Worm (Caenorhabditis elegans) whole organism, L4 larva: ENCODE results near the gene M106.3.
"Not testable (repeated sequence)": the region's sequence is repeated elsewhere in the genome, so short reads cannot be mapped to it uniquely, and the experiment has no call there.

Experiments
- F10B5.3 ChIP-seq: sonication (generic microtip); optimal IDR thresholded peaks from 2 replicates; lab custom pipeline; 2016; ENCODE audit warnings: mild to moderate bottlenecking, missing genetic modification characterization, missing compliant biosample characterization
- F26F4.8 ChIP-seq: fragments of 200-800 bp; sonication (Bioruptor generic); conservative IDR thresholded peaks from 2 replicates; pipeline ENCODE4 v1.3.6; 2022; ENCODE audit warnings: missing genetic modification characterization, missing compliant biosample characterization
- F37D6.2 ChIP-seq: sonication (generic microtip); optimal IDR thresholded peaks from 2 replicates; lab custom pipeline; 2016; ENCODE audit warnings: mild to moderate bottlenecking, missing genetic modification characterization, missing compliant biosample characterization
- T26A8.4 ChIP-seq: fragments of 200-800 bp; sonication (Bioruptor generic); IDR thresholded peaks from 2 replicates; pipeline ENCODE4 v1.3.6; 2022; ENCODE audit warnings: missing genetic modification characterization, missing compliant biosample characterization
- Y5F2A.4 ChIP-seq: fragments of 200-800 bp; sonication (Bioruptor generic); optimal IDR thresholded peaks from 2 replicates; lab custom pipeline; 2018; ENCODE audit warnings: mild to moderate bottlenecking, missing genetic modification characterization, missing compliant biosample characterization
- ZK337.2 ChIP-seq: fragments of 200-800 bp; sonication (Bioruptor generic); IDR thresholded peaks from 2 replicates; pipeline ENCODE4 v1.3.6; 2022; ENCODE audit warnings: missing genetic modification reagents, missing genetic modification characterization, missing compliant biosample characterization
- aly-2 ChIP-seq: sonication (generic microtip); optimal IDR thresholded peaks from 2 replicates; lab custom pipeline; 2018; ENCODE audit warnings: missing biosample characterization, missing genetic modification characterization
- ama-1 ChIP-seq: fragments of 150-350 bp; optimal IDR thresholded peaks from 2 replicates; lab custom pipeline; 2014; ENCODE audit warnings: inconsistent platforms, mixed read lengths
- cey-2 ChIP-seq: sonication (generic microtip); optimal IDR thresholded peaks from 3 replicates; lab custom pipeline; 2017; ENCODE audit warnings: missing genetic modification characterization, mild to moderate bottlenecking, missing compliant biosample characterization, antibody characterized with exemption, borderline replicate concordance; ENCODE audit not compliant: insufficient read depth
- daf-19 ChIP-seq: fragments of 200-800 bp; sonication (Bioruptor generic); conservative IDR thresholded peaks from 2 replicates; pipeline ENCODE4 v1.3.6; 2022; ENCODE audit warnings: missing genetic modification characterization, missing compliant biosample characterization
- dmd-6 ChIP-seq: fragments of 200-800 bp; sonication (Bioruptor generic); IDR thresholded peaks from 2 replicates; pipeline ENCODE4 v1.3.6; 2022; ENCODE audit warnings: missing genetic modification reagents, missing genetic modification characterization, missing compliant biosample characterization
- dpl-1 ChIP-seq: fragments of 150-350 bp; optimal IDR thresholded peaks from 2 replicates; lab custom pipeline; 2014; ENCODE audit warnings: missing biosample characterization, missing genetic modification reagents, missing genetic modification characterization
- duxl-1 ChIP-seq: sonication (generic microtip); optimal IDR thresholded peaks from 2 replicates; lab custom pipeline; 2016; ENCODE audit warnings: mild to moderate bottlenecking, missing genetic modification characterization, moderate library complexity, missing compliant biosample characterization; ENCODE audit not compliant: poor library complexity
- egl-43 ChIP-seq: fragments of 200-800 bp; sonication (Bioruptor generic); IDR thresholded peaks from 2 replicates; pipeline ENCODE4 v1.3.6; 2022; ENCODE audit warnings: missing genetic modification reagents, missing genetic modification characterization, missing compliant biosample characterization
- fkh-10 ChIP-seq: fragments of 150-350 bp; optimal IDR thresholded peaks from 2 replicates; lab custom pipeline; 2014; ENCODE audit warnings: missing biosample characterization, missing genetic modification reagents, missing genetic modification characterization
- fos-1 ChIP-seq: fragments of 150-350 bp; optimal IDR thresholded peaks from 2 replicates; lab custom pipeline; 2014; ENCODE audit warnings: missing biosample characterization, missing genetic modification characterization
- hlh-11 ChIP-seq: fragments of 200-800 bp; sonication (Bioruptor generic); optimal IDR thresholded peaks from 2 replicates; lab custom pipeline; 2018; ENCODE audit warnings: mild to moderate bottlenecking, missing genetic modification characterization, missing compliant biosample characterization
- lim-7 ChIP-seq: fragments of 200-800 bp; sonication (Bioruptor generic); IDR thresholded peaks from 2 replicates; pipeline ENCODE4 v1.3.6; 2022; ENCODE audit warnings: missing genetic modification characterization, missing compliant biosample characterization
- lin-15B ChIP-seq: fragments of 150-350 bp; sonication (generic microtip); optimal IDR thresholded peaks from 3 replicates; lab custom pipeline; 2014; ENCODE audit warnings: missing biosample characterization, missing genetic modification characterization
- lin-29 ChIP-seq: fragments of 200-800 bp; sonication (Bioruptor generic); IDR thresholded peaks from 2 replicates; pipeline ENCODE4 v1.3.6; 2022; ENCODE audit warnings: missing genetic modification reagents, missing genetic modification characterization, missing compliant biosample characterization
- lin-38 ChIP-seq: fragments of 200-800 bp; sonication (Bioruptor generic); IDR thresholded peaks from 2 replicates; pipeline ENCODE4 v1.3.6; 2022; ENCODE audit warnings: missing genetic modification reagents, missing genetic modification characterization, missing compliant biosample characterization
- lin-39 ChIP-seq: fragments of 150-350 bp; optimal IDR thresholded peaks from 2 replicates; lab custom pipeline; 2014; ENCODE audit warnings: missing biosample characterization, missing genetic modification reagents, missing genetic modification characterization
- madf-5 ChIP-seq, 2 experiments: fragments of 200-800 bp; sonication (Bioruptor generic); IDR thresholded peaks; 2 replicates each; pipeline ENCODE4 v1.3.6; 2022; ENCODE audit warnings: missing compliant biosample characterization in 2 of 2, missing genetic modification characterization in 2 of 2
- madf-9 ChIP-seq: fragments of 200-800 bp; sonication (Bioruptor generic); conservative IDR thresholded peaks from 2 replicates; pipeline ENCODE4 v1.3.6; 2022; ENCODE audit warnings: missing genetic modification reagents, missing genetic modification characterization, missing compliant biosample characterization
- mes-2 ChIP-seq: sonication (generic microtip); optimal IDR thresholded peaks from 2 replicates; lab custom pipeline; 2016; ENCODE audit warnings: missing genotype, mild to moderate bottlenecking, missing genetic modification characterization, missing compliant biosample characterization; ENCODE audit not compliant: poor library complexity, severe bottlenecking
- nhr-102 ChIP-seq: sonication (generic microtip); optimal IDR thresholded peaks from 2 replicates; lab custom pipeline; 2016; ENCODE audit warnings: mild to moderate bottlenecking, missing genetic modification characterization, moderate library complexity, missing compliant biosample characterization
- nhr-11 ChIP-seq: fragments of 150-350 bp; optimal IDR thresholded peaks from 2 replicates; lab custom pipeline; 2014; ENCODE audit warnings: missing biosample characterization, missing genetic modification characterization
- nhr-111 ChIP-seq: fragments of 200-800 bp; sonication (Bioruptor generic); optimal IDR thresholded peaks from 2 replicates; lab custom pipeline; 2018; ENCODE audit warnings: mild to moderate bottlenecking, missing genetic modification characterization, missing compliant biosample characterization
- nhr-48 ChIP-seq: sonication (generic microtip); optimal IDR thresholded peaks from 2 replicates; lab custom pipeline; 2016; ENCODE audit warnings: mild to moderate bottlenecking, missing genetic modification characterization, missing compliant biosample characterization
- nhr-76 ChIP-seq: fragments of 150-350 bp; optimal IDR thresholded peaks from 2 replicates; lab custom pipeline; 2014; ENCODE audit warnings: missing biosample characterization, missing genetic modification characterization
- nhr-77 ChIP-seq: fragments of 150-350 bp; optimal IDR thresholded peaks from 2 replicates; lab custom pipeline; 2014; ENCODE audit warnings: missing biosample characterization, missing genetic modification characterization
- pha-4 ChIP-seq, 2 experiments: fragments of 150-350 bp in 1 of 2; fragments of 200-800 bp in 1 of 2; sonication (Bioruptor generic) in 1 of 2; IDR thresholded peaks in 1 of 2; optimal IDR thresholded peaks in 1 of 2; 2 replicates each; pipeline versions ENCODE4 v1.3.6 to Lab custom; 2014 to 2022; ENCODE audit warnings: missing genetic modification characterization in 2 of 2, missing genetic modification reagents in 2 of 2, missing biosample characterization in 1 of 2, missing compliant biosample characterization in 1 of 2
- sdz-12 ChIP-seq: fragments of 200-800 bp; sonication (Bioruptor generic); optimal IDR thresholded peaks from 2 replicates; lab custom pipeline; 2018; ENCODE audit warnings: mild to moderate bottlenecking, missing genetic modification characterization, missing compliant biosample characterization
- snpc-1.2 ChIP-seq: fragments of 200-800 bp; sonication (Bioruptor generic); IDR thresholded peaks from 2 replicates; pipeline ENCODE4 v1.3.6; 2022; ENCODE audit warnings: missing genetic modification reagents, missing genetic modification characterization, missing compliant biosample characterization
- spr-3 ChIP-seq: fragments of 200-800 bp; sonication (Bioruptor generic); optimal IDR thresholded peaks from 2 replicates; lab custom pipeline; 2018; ENCODE audit warnings: mild to moderate bottlenecking, missing genetic modification characterization, missing compliant biosample characterization
- tag-97 ChIP-seq: fragments of 200-800 bp; sonication (Bioruptor generic); IDR thresholded peaks from 2 replicates; pipeline ENCODE4 v1.3.6; 2022; ENCODE audit warnings: missing genetic modification characterization, missing compliant biosample characterization
- unc-130 ChIP-seq: sonication (generic microtip); optimal IDR thresholded peaks from 2 replicates; lab custom pipeline; 2016; ENCODE audit warnings: missing genetic modification reagents, missing genetic modification characterization, missing compliant biosample characterization
- unc-39 ChIP-seq: sonication (generic microtip); optimal IDR thresholded peaks from 2 replicates; lab custom pipeline; 2017; ENCODE audit warnings: missing biosample characterization, missing genetic modification characterization
- unc-62 ChIP-seq, 3 experiments: fragments of 150-350 bp in 1 of 3; sonication (generic microtip); optimal IDR thresholded peaks in 2 of 3; peaks in 1 of 3; 1 replicate in 1 of 3; 2 replicates in 2 of 3; lab custom pipeline; 2014 to 2017; ENCODE audit warnings: missing biosample characterization in 3 of 3, missing genetic modification characterization in 3 of 3, missing genetic modification reagents in 3 of 3, missing genotype in 1 of 3
- vab-7 ChIP-seq: fragments of 200-800 bp; sonication (Bioruptor generic); IDR thresholded peaks from 2 replicates; pipeline ENCODE4 v1.3.6; 2022; ENCODE audit warnings: missing genetic modification reagents, missing genetic modification characterization, missing compliant biosample characterization
- ztf-11 ChIP-seq: fragments of 150-350 bp; optimal IDR thresholded peaks from 2 replicates; lab custom pipeline; 2014; ENCODE audit warnings: missing biosample characterization, missing genetic modification characterization

The M106.3 gene

DNA sequence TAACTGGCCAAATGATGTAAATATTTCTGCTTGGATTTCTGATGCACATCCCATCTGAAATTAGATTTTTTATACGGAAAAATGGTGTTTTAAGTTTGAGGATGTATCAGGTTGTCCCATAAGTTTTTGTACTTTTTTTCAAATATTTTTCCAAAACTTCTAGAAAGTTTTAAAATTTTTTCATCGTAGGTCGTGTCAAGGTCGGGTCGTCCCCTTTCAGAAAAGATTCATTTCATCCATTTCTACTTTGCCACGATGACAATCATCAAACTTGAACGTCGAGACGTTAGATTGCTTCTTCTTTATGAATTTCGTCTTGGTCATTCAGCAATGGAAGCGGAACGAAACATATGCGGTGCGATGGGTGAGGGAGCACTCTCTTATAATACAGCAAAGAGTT is 43.7 kb upstream of the M106.3 start, which contains the start of gene sra-12:
Gene sra-12, minus strand, starts transcription at position 101 of the 400 bp plus-strand sequence.
- not testable (repeated sequence) for TF ChIP-seq snpc-1.2 (GFP tag; lab: Robert Waterston, UW); aly-2 (tag; lab: Kevin White, UChicago); mes-2 (tag; lab: Kevin White, UChicago)

DNA sequence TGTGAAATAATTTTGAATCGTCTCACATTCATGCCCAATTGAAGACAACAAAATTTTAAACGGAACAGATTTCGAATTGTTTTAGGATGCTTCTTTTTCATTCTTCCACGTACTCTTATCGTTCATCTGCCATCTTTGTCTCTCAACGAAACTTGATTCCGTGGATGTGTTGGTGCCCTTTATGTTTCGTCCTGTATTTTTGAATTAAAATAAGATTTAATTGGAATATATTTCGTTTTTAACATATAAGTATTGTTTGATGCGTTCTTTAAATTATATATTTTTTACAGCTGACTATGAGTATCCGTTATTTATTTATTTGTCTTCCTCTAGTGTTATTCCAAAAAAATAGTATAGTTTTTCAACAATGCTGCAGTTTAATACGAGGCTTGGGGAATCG is 41.4 kb upstream of the M106.3 start, which contains the start of gene gly-1:
Gene gly-1, minus strand, starts transcription at position 101 of the 400 bp plus-strand sequence.
- TF ChIP-seq nhr-76 (tag; lab: Kevin White, UChicago) (no peak), fos-1 (tag; lab: Kevin White, UChicago) (no peak), dmd-6 (GFP tag; lab: Robert Waterston, UW) (no peak), duxl-1 (no peak), fkh-10 (no peak), Y5F2A.4 (GFP tag; lab: Kevin White, UChicago) (no peak), ama-1 (lab: Kevin White, UChicago) (no peak), nhr-77 (tag; lab: Kevin White, UChicago) (no peak), nhr-48 (tag; lab: Kevin White, UChicago) (no peak), aly-2 (tag; lab: Kevin White, UChicago) (no peak), ZK337.2 (no peak), F10B5.3 (tag; lab: Kevin White, UChicago) (no peak), lin-29 (no peak)

DNA sequence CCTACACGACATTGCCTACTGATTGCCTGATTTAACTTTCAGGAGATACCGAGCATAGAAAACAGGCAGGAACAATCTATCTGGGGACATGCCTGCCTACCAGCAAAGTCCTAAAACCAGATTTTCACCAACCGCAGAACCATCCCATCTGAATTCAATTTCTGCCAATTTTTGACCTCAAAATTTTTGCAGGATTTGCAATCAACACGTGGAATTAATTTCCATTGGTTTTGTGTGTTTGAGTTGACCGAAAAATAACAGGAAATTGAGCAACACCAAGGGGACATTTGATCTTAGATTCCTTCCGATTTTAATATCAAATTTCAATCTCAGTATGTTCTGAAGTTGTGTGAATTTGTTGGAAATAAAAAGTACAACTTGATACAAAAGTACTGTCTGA is 38.3 kb upstream of the M106.3 start:
- no peak for TF ChIP-seq sdz-12 (GFP tag; lab: Kevin White, UChicago)
- no peak for TF ChIP-seq dpl-1 (GFP tag; lab: Kevin White, UChicago)
- no peak for TF ChIP-seq egl-43
- no peak for TF ChIP-seq Y5F2A.4 (GFP tag; lab: Kevin White, UChicago)
- no peak for TF ChIP-seq cey-2 (tag; lab: Kevin White, UChicago)
- no peak for TF ChIP-seq lim-7 (GFP tag; lab: Robert Waterston, UW)
- TF ChIP-seq nhr-11 (tag; lab: Kevin White, UChicago) = no peak
- no peak for TF ChIP-seq ztf-11 (tag; lab: Kevin White, UChicago)
- TF ChIP-seq F37D6.2 = no peak
- TF ChIP-seq lin-39 (tag; lab: Kevin White, UChicago) = no peak
- TF ChIP-seq nhr-111 = no peak
- no peak for TF ChIP-seq T26A8.4 (GFP tag; lab: Robert Waterston, UW)
- no peak for TF ChIP-seq duxl-1
- no peak for TF ChIP-seq tag-97 (GFP tag; lab: Robert Waterston, UW)
- no peak for TF ChIP-seq madf-5 (GFP tag; IDR thresholded peaks at IDR 0.05; lab: Robert Waterston, UW)
- TF ChIP-seq unc-39 = no peak
- TF ChIP-seq lin-38 (GFP tag; lab: Robert Waterston, UW) = no peak

DNA sequence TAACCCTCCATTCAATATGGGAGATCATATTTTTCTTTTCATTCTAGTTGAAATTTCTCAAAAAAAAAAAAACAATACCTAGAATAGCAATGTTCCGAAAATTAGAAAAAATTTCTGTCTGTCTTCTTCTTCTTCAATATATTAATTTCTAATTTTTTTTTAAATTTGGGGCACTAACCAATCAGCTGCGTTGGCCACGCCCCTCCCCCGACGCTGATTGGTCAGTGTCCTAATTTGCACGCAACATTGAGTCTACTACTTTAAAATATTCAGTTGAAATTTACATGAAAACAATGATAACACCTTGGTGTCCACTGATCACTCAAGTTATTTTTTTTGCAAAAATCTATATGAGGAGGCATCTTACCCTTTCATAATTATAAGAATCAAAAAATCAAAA is 35.2 kb upstream of the M106.3 start:
- no peak for TF ChIP-seq egl-43
- TF ChIP-seq hlh-11 (tag; lab: Kevin White, UChicago) = no peak
- no peak for TF ChIP-seq Y5F2A.4 (GFP tag; lab: Kevin White, UChicago)
- no peak for TF ChIP-seq F37D6.2
- no peak for TF ChIP-seq ama-1 (lab: Kevin White, UChicago)

DNA sequence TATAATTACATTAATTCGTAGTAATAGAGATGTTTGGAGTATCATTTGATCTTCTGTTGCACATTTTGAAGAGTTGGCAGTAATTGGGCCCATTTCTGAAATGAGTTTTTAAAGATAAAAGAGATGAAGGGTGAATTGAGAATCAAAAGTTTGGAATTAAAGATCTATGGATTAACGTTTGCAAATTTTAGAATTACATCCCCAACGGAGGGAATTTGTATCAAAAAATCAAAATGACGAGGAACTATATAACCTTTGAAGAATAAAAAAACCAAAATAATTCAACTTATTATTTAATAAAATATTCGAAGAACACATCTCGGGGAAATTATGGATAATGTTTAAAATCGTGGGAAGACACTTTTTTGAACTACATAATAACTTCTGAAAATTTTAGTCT is 34.3 kb upstream of the M106.3 start, which contains the start of gene sra-10:
Gene sra-10, minus strand, starts transcription at position 101 of the 400 bp plus-strand sequence.
- TF ChIP-seq unc-130 (GFP tag; lab: Kevin White, UChicago) (no peak), lin-15B (tag; lab: Kevin White, UChicago) (no peak), lin-38 (GFP tag; lab: Robert Waterston, UW) (no peak), unc-62 (GFP tag; optimal IDR thresholded peaks at IDR 0.05 in 1 of 2; lab: Kevin White, UChicago) (no peak), unc-62 (tag; optimal IDR thresholded peaks at IDR 0.05; lab: Kevin White, UChicago) (no peak), pha-4 (GFP tag; IDR thresholded peaks at IDR 0.05; lab: Robert Waterston, UW) (no peak), pha-4 (tag; optimal IDR thresholded peaks at IDR 0.05; lab: Kevin White, UChicago) (no peak), F26F4.8 (GFP tag; lab: Robert Waterston, UW) (no peak), madf-9 (GFP tag; lab: Robert Waterston, UW) (no peak), vab-7 (GFP tag; lab: Robert Waterston, UW) (no peak), spr-3 (GFP tag; lab: Kevin White, UChicago) (no peak), nhr-102 (tag; lab: Kevin White, UChicago) (no peak), nhr-76 (tag; lab: Kevin White, UChicago) (no peak), daf-19 (GFP tag; lab: Robert Waterston, UW) (no peak), fkh-10 (no peak)
